Fruit fly (Drosophila melanogaster): ENCODE data around the gene mh.

dm6 chrX:15449490-15450326 is 25.5 kb downstream of the mh start, which contains the start of the genes Scamp and Ahcy:
- TF ChIP-seq CG9948 (tag; optimal IDR thresholded peaks at IDR 0.05), result no peak
- TF ChIP-seq EcR (GFP tag; optimal IDR thresholded peaks at IDR 0.05), result no peak
- TF ChIP-seq CG13204 (GFP tag; optimal IDR thresholded peaks at IDR 0.05), result no peak

All from whole organism, pupa.